Fruit fly (Drosophila melanogaster): ENCODE data around the gene cact.

DNA sequence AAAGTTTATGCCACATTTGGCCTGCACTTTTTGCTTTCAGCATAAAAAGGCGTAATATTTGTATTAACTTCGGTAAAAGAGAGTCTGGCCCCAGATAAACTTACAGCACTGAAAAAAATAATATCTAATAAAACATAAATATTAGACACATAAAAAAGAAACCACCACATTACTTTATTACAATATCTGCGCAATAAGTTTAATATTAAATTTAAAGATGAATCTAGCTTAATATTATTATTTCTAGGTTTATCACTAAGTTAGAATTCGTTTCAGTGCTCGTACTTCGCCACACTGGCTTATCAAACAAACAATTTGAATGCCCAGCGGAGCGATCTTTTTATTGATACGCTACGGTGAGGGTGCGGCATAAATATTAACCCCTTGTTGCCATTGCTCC, 31.9 kb upstream of the cact start:
- no peak for TF ChIP-seq CG8478 (optimal IDR thresholded peaks at IDR 0.05)
- TF ChIP-seq Dll (optimal IDR thresholded peaks at IDR 0.05), result no peak
- no peak for TF ChIP-seq pan (optimal IDR thresholded peaks at IDR 0.05)
- TF ChIP-seq usp (GFP tag; optimal IDR thresholded peaks at IDR 0.05), result no peak
- no peak for TF ChIP-seq psq (optimal IDR thresholded peaks at IDR 0.05)
- no peak for TF ChIP-seq EcR (GFP tag; optimal IDR thresholded peaks at IDR 0.05)
